Worm (Caenorhabditis elegans) whole organism, mixed stage, embryonic: ENCODE measurements around the gene srv-22.

ENCODE experiments used
- drap-1 ChIP-seq: fragments of 200-800 bp; sonication (Bioruptor generic); optimal IDR thresholded peaks from 3 replicates; lab custom pipeline; 2018; ENCODE audit warnings: mild to moderate bottlenecking, missing genetic modification characterization, missing compliant biosample characterization
- elt-3 ChIP-seq: fragments of 150-350 bp; optimal IDR thresholded peaks from 2 replicates; lab custom pipeline; 2014; ENCODE audit warnings: missing biosample characterization, missing genetic modification characterization
- flh-1 ChIP-seq: fragments of 200-800 bp; sonication (Bioruptor generic); optimal IDR thresholded peaks from 2 replicates; lab custom pipeline; 2018; ENCODE audit warnings: mild to moderate bottlenecking, missing genetic modification characterization, moderate library complexity, missing compliant biosample characterization
- hlh-1 ChIP-seq: fragments of 150-350 bp; optimal IDR thresholded peaks from 2 replicates; lab custom pipeline; 2014; ENCODE audit warnings: missing biosample characterization, missing genetic modification reagents, missing genetic modification characterization
- lin-13 ChIP-seq: fragments of 150-350 bp; optimal IDR thresholded peaks from 2 replicates; lab custom pipeline; 2014; ENCODE audit warnings: missing biosample characterization, missing genetic modification characterization
- lsy-2 ChIP-seq: fragments of 150-350 bp; optimal IDR thresholded peaks from 2 replicates; lab custom pipeline; 2014; ENCODE audit warnings: missing biosample characterization, missing genetic modification characterization
- mep-1 ChIP-seq: fragments of 150-350 bp; optimal IDR thresholded peaks from 2 replicates; lab custom pipeline; 2017; ENCODE audit warnings: missing biosample characterization, missing genetic modification reagents, missing genetic modification characterization, inconsistent platforms
- snpc-4 ChIP-seq: fragments of 150-350 bp; optimal IDR thresholded peaks from 2 replicates; lab custom pipeline; 2014; ENCODE audit warnings: missing biosample characterization, missing genetic modification characterization
- tbx-8 ChIP-seq: fragments of 200-800 bp; sonication (Bioruptor generic); optimal IDR thresholded peaks from 2 replicates; lab custom pipeline; 2018; ENCODE audit warnings: mild to moderate bottlenecking, missing genetic modification characterization, moderate library complexity, missing compliant biosample characterization
- unc-120 ChIP-seq: sonication (generic microtip); optimal IDR thresholded peaks from 2 replicates; lab custom pipeline; 2017; ENCODE audit warnings: missing genetic modification characterization, missing compliant biosample characterization; ENCODE audit not compliant: poor library complexity, severe bottlenecking
- unc-39 ChIP-seq: fragments of 150-350 bp; optimal IDR thresholded peaks from 2 replicates; lab custom pipeline; 2014; ENCODE audit warnings: missing biosample characterization, missing genetic modification characterization
- unc-62 ChIP-seq: fragments of 150-350 bp; optimal IDR thresholded peaks from 2 replicates; lab custom pipeline; 2014; ENCODE audit warnings: missing biosample characterization, missing genetic modification reagents, missing genetic modification characterization
- zip-8 ChIP-seq: fragments of 150-350 bp; optimal IDR thresholded peaks from 2 replicates; lab custom pipeline; 2014; ENCODE audit warnings: missing biosample characterization, missing genetic modification characterization

- no peak for TF ChIP-seq unc-62
- TF ChIP-seq lin-13 (tag; lab: Kevin White, UChicago), result no peak
- TF ChIP-seq tbx-8 (GFP tag; lab: Kevin White, UChicago), result no peak
- TF ChIP-seq zip-8 (tag; lab: Kevin White, UChicago), result no peak
- no peak for TF ChIP-seq mep-1 (tag; lab: Kevin White, UChicago)
- TF ChIP-seq drap-1 (GFP tag; lab: Kevin White, UChicago), result no peak
- no peak for TF ChIP-seq unc-39 (tag; lab: Kevin White, UChicago)
- no peak for TF ChIP-seq hlh-1 (tag; lab: Kevin White, UChicago)
- no peak for TF ChIP-seq lsy-2 (tag; lab: Kevin White, UChicago)
- TF ChIP-seq snpc-4 (tag; lab: Kevin White, UChicago), result no peak
- no peak for TF ChIP-seq unc-120 (tag; lab: Kevin White, UChicago)
- TF ChIP-seq elt-3, result no peak
- TF ChIP-seq flh-1 (GFP tag; lab: Kevin White, UChicago), result no peak
These were observed 21.5 kb downstream of the srv-22 start for ce11 chrIV:5858212-5858611.
